Worm (Caenorhabditis elegans) whole organism, L4 larva: ENCODE data around the gene srx-135.
A peak's percentile ranks its signal among the peaks of the same experiment; 100 is the strongest.

Experiments used
- F49E8.2 ChIP-seq: sonication (generic microtip); optimal IDR thresholded peaks from 2 replicates; lab custom pipeline; 2016; ENCODE audit warnings: missing compliant biosample characterization, mild to moderate bottlenecking, missing genetic modification characterization, borderline replicate concordance
- R02D3.7 ChIP-seq: fragments of 150-350 bp; sonication (generic microtip); optimal IDR thresholded peaks from 3 replicates; lab custom pipeline; 2014; ENCODE audit warnings: missing biosample characterization, missing genetic modification characterization
- T26A8.4 ChIP-seq: fragments of 200-800 bp; sonication (Bioruptor generic); IDR thresholded peaks from 2 replicates; pipeline ENCODE4 v1.3.6; 2022; ENCODE audit warnings: missing genetic modification characterization, missing compliant biosample characterization
- ZK337.2 ChIP-seq: fragments of 200-800 bp; sonication (Bioruptor generic); IDR thresholded peaks from 2 replicates; pipeline ENCODE4 v1.3.6; 2022; ENCODE audit warnings: missing genetic modification reagents, missing genetic modification characterization, missing compliant biosample characterization
- ZK546.5 ChIP-seq, 2 experiments: sonication (generic microtip); optimal IDR thresholded peaks; 2 replicates each; lab custom pipeline; 2017; ENCODE audit warnings: missing biosample characterization in 2 of 2, missing genetic modification characterization in 2 of 2
- aha-1 ChIP-seq: fragments of 150-350 bp; peaks from one replicate; lab custom pipeline; 2014; ENCODE audit warnings: missing biosample characterization, missing genetic modification characterization
- arid-1 ChIP-seq: fragments of 200-800 bp; sonication (Bioruptor generic); conservative IDR thresholded peaks from 2 replicates; pipeline ENCODE4 v1.3.6; 2022; ENCODE audit warnings: missing genetic modification reagents, missing genetic modification characterization, missing compliant biosample characterization
- daf-19 ChIP-seq: fragments of 200-800 bp; sonication (Bioruptor generic); conservative IDR thresholded peaks from 2 replicates; pipeline ENCODE4 v1.3.6; 2022; ENCODE audit warnings: missing genetic modification characterization, missing compliant biosample characterization
- daf-8 ChIP-seq: fragments of 200-800 bp; sonication (Bioruptor generic); IDR thresholded peaks from 2 replicates; pipeline ENCODE4 v1.3.6; 2022; ENCODE audit warnings: missing genetic modification characterization, missing compliant biosample characterization
- dmd-6 ChIP-seq: fragments of 200-800 bp; sonication (Bioruptor generic); IDR thresholded peaks from 2 replicates; pipeline ENCODE4 v1.3.6; 2022; ENCODE audit warnings: missing genetic modification reagents, missing genetic modification characterization, missing compliant biosample characterization
- egl-27 ChIP-seq: sonication (generic microtip); optimal IDR thresholded peaks from 3 replicates; lab custom pipeline; 2017; ENCODE audit warnings: missing biosample characterization, missing genetic modification reagents, missing genetic modification characterization
- fos-1 ChIP-seq: fragments of 150-350 bp; optimal IDR thresholded peaks from 2 replicates; lab custom pipeline; 2014; ENCODE audit warnings: missing biosample characterization, missing genetic modification characterization
- gei-8 ChIP-seq: fragments of 200-800 bp; sonication (Bioruptor generic); optimal IDR thresholded peaks from 2 replicates; lab custom pipeline; 2018; ENCODE audit warnings: mild to moderate bottlenecking, missing genetic modification characterization, missing compliant biosample characterization
- hif-1 ChIP-seq, 2 experiments: sonication (generic microtip); optimal IDR thresholded peaks; 2 replicates each; lab custom pipeline; 2016 to 2017; ENCODE audit warnings: missing compliant biosample characterization in 2 of 2, missing genetic modification characterization in 2 of 2, missing genetic modification reagents in 2 of 2, missing genotype in 2 of 2, mild to moderate bottlenecking in 1 of 2
- hmg-1.1 ChIP-seq: fragments of 200-800 bp; sonication (Bioruptor generic); IDR thresholded peaks from 2 replicates; pipeline ENCODE4 v1.3.6; 2022; ENCODE audit warnings: missing genetic modification reagents, missing genetic modification characterization, missing compliant biosample characterization
- lin-29 ChIP-seq: fragments of 200-800 bp; sonication (Bioruptor generic); IDR thresholded peaks from 2 replicates; pipeline ENCODE4 v1.3.6; 2022; ENCODE audit warnings: missing genetic modification reagents, missing genetic modification characterization, missing compliant biosample characterization
- lir-3 ChIP-seq: sonication (generic microtip); optimal IDR thresholded peaks from 2 replicates; lab custom pipeline; 2016; ENCODE audit warnings: mild to moderate bottlenecking, missing genetic modification characterization, missing compliant biosample characterization
- mdl-1 ChIP-seq, 2 experiments: fragments of 150-350 bp in 1 of 2; sonication (generic microtip) in 1 of 2; optimal IDR thresholded peaks; 2 replicates each; lab custom pipeline; 2014 to 2017; ENCODE audit warnings: missing biosample characterization in 2 of 2, missing genetic modification characterization in 2 of 2
- mdt-29 ChIP-seq: fragments of 200-800 bp; sonication (Bioruptor generic); IDR thresholded peaks from 2 replicates; pipeline ENCODE4 v1.3.6; 2022; ENCODE audit warnings: missing genetic modification reagents, missing genetic modification characterization, missing compliant biosample characterization
- nhr-102 ChIP-seq: sonication (generic microtip); optimal IDR thresholded peaks from 2 replicates; lab custom pipeline; 2016; ENCODE audit warnings: mild to moderate bottlenecking, missing genetic modification characterization, moderate library complexity, missing compliant biosample characterization
- nhr-28 ChIP-seq: fragments of 150-350 bp; optimal IDR thresholded peaks from 2 replicates; lab custom pipeline; 2014; ENCODE audit warnings: missing biosample characterization, missing genetic modification characterization
- nhr-76 ChIP-seq: fragments of 150-350 bp; optimal IDR thresholded peaks from 2 replicates; lab custom pipeline; 2014; ENCODE audit warnings: missing biosample characterization, missing genetic modification characterization
- rbr-2 ChIP-seq: sonication (generic microtip); optimal IDR thresholded peaks from 2 replicates; lab custom pipeline; 2016; ENCODE audit warnings: missing genotype, missing genetic modification characterization, missing compliant biosample characterization
- saeg-2 ChIP-seq: fragments of 200-800 bp; sonication (Bioruptor generic); IDR thresholded peaks from 2 replicates; pipeline ENCODE4 v1.3.6; 2022; ENCODE audit warnings: missing genetic modification reagents, missing genetic modification characterization, missing compliant biosample characterization
- set-16 ChIP-seq: fragments of 200-800 bp; sonication (Bioruptor generic); IDR thresholded peaks from 2 replicates; pipeline ENCODE4 v1.3.6; 2022; ENCODE audit warnings: missing genetic modification reagents, missing genetic modification characterization, missing compliant biosample characterization
- spr-1 ChIP-seq: sonication (generic microtip); optimal IDR thresholded peaks from 2 replicates; lab custom pipeline; 2016; ENCODE audit warnings: mild to moderate bottlenecking, missing genetic modification characterization, missing compliant biosample characterization
- unc-62 ChIP-seq, 3 experiments: fragments of 150-350 bp in 1 of 3; sonication (generic microtip); optimal IDR thresholded peaks in 2 of 3; peaks in 1 of 3; 1 replicate in 1 of 3; 2 replicates in 2 of 3; lab custom pipeline; 2014 to 2017; ENCODE audit warnings: missing biosample characterization in 3 of 3, missing genetic modification characterization in 3 of 3, missing genetic modification reagents in 3 of 3, missing genotype in 1 of 3
- vab-7 ChIP-seq: fragments of 200-800 bp; sonication (Bioruptor generic); IDR thresholded peaks from 2 replicates; pipeline ENCODE4 v1.3.6; 2022; ENCODE audit warnings: missing genetic modification reagents, missing genetic modification characterization, missing compliant biosample characterization
- zag-1 ChIP-seq: fragments of 150-350 bp; optimal IDR thresholded peaks from 2 replicates; lab custom pipeline; 2014; ENCODE audit warnings: missing biosample characterization, missing genetic modification characterization
- zfp-3 ChIP-seq: fragments of 200-800 bp; sonication (Bioruptor generic); conservative IDR thresholded peaks from 2 replicates; pipeline ENCODE4 v1.3.6; 2022; ENCODE audit warnings: missing genetic modification reagents, missing genetic modification characterization, missing compliant biosample characterization
- ztf-7 ChIP-seq: fragments of 150-350 bp; optimal IDR thresholded peaks from 2 replicates; lab custom pipeline; 2014; ENCODE audit warnings: missing biosample characterization, missing genetic modification characterization

Gene srx-135

ce11 chrV:13839433-13839832 is 19.6 kb upstream of the srx-135 start, which contains the start of gene F55B12.10:
Gene F55B12.10 (plus strand): TSS chrV:13839733.
- peak; percentile 10 for TF ChIP-seq nhr-28 (tag; lab: Kevin White, UChicago)
- TF ChIP-seq nhr-102 (tag; lab: Kevin White, UChicago): no peak
- TF ChIP-seq ZK546.5 (tag; optimal IDR thresholded peaks at IDR 0.05; lab: Kevin White, UChicago): no peak
- TF ChIP-seq unc-62 (GFP tag; optimal IDR thresholded peaks at IDR 0.05 in 1 of 2; lab: Kevin White, UChicago): peak in 1 of 2 experiments; percentile 35
- no peak for TF ChIP-seq unc-62 (tag; optimal IDR thresholded peaks at IDR 0.05; lab: Kevin White, UChicago)
- TF ChIP-seq mdl-1 (tag; optimal IDR thresholded peaks at IDR 0.05; lab: Kevin White, UChicago): peak in 1 of 2 experiments; percentile 66
- TF ChIP-seq ZK337.2 (GFP tag; lab: Robert Waterston, UW): no peak

ce11 chrV:13840909-13841308 is 18.1 kb upstream of the srx-135 start, which contains the start of gene srx-17:
Gene srx-17 (plus strand): TSS chrV:13841209.
- TF ChIP-seq spr-1 (tag; lab: Kevin White, UChicago) (no peak), arid-1 (GFP tag; lab: Robert Waterston, UW) (no peak), saeg-2 (GFP tag; lab: Robert Waterston, UW) (no peak), fos-1 (tag; lab: Kevin White, UChicago) (no peak), T26A8.4 (GFP tag; lab: Robert Waterston, UW) (no peak), gei-8 (GFP tag; lab: Kevin White, UChicago) (no peak), F49E8.2 (no peak)

ce11 chrV:13843147-13843546 is 15.9 kb upstream of the srx-135 start, which contains the start of gene srx-130:
Gene srx-130 (plus strand): TSS chrV:13843447.
- no peak for TF ChIP-seq lin-29 (GFP tag; lab: Robert Waterston, UW)
- no peak for TF ChIP-seq egl-27 (tag; lab: Kevin White, UChicago)
- TF ChIP-seq set-16 (GFP tag; lab: Robert Waterston, UW): no peak
- no peak for TF ChIP-seq nhr-76 (tag; lab: Kevin White, UChicago)
- TF ChIP-seq daf-19 (GFP tag; lab: Robert Waterston, UW): no peak
- no peak for TF ChIP-seq vab-7 (GFP tag; lab: Robert Waterston, UW)
- no peak for TF ChIP-seq rbr-2 (tag; lab: Kevin White, UChicago)
- TF ChIP-seq hif-1 (tag; optimal IDR thresholded peaks at IDR 0.05; lab: Kevin White, UChicago): no peak
- no peak for TF ChIP-seq hmg-1.1 (GFP tag; lab: Robert Waterston, UW)
- no peak for TF ChIP-seq dmd-6 (GFP tag; lab: Robert Waterston, UW)
- TF ChIP-seq ZK337.2 (GFP tag; lab: Robert Waterston, UW): no peak
- TF ChIP-seq spr-1 (tag; lab: Kevin White, UChicago): no peak
- no peak for TF ChIP-seq lir-3 (tag; lab: Kevin White, UChicago)
- TF ChIP-seq R02D3.7 (tag; lab: Kevin White, UChicago): no peak
- no peak for TF ChIP-seq saeg-2 (GFP tag; lab: Robert Waterston, UW)
- no peak for TF ChIP-seq ztf-7 (tag; lab: Kevin White, UChicago)
- no peak for TF ChIP-seq zag-1
- no peak for TF ChIP-seq zfp-3 (GFP tag; lab: Robert Waterston, UW)
- TF ChIP-seq, all 104 proteins: peak for 0

ce11 chrV:13845136-13845535 is 13.9 kb upstream of the srx-135 start, which contains the start of gene srx-131:
Gene srx-131 (plus strand): TSS chrV:13845436.
- TF ChIP-seq aha-1 (peak; percentile 33), daf-8 (GFP tag; lab: Robert Waterston, UW) (no peak)

ce11 chrV:13848379-13848778 is 10.6 kb upstream of the srx-135 start, which contains the start of gene srx-133:
Gene srx-133 (plus strand): TSS chrV:13848679.
- TF ChIP-seq aha-1: peak; percentile 48
- TF ChIP-seq mdt-29 (GFP tag; lab: Robert Waterston, UW): no peak
